Comparison of ENCODE assay signal across 5 worm cellular contexts in genomic region chrV:19635525-19636193, ce11.
TF ChIP-seq lines count a peak whose summit lies in the region.

No protein-coding gene starts in this region.

TF ChIP-seq in whole organism, L3 larva, 47 proteins besides CTCF, POLR2A, EP300 and RAD21:
- TF ChIP-seq ceh-28 (tag; optimal IDR thresholded peaks at IDR 0.05; lab: Kevin White, UChicago) = peak; percentile 98

TF ChIP-seq in whole organism, L4 larva, 104 proteins besides CTCF, POLR2A, EP300 and RAD21:
- TF ChIP-seq ceh-44 (GFP tag; IDR thresholded peaks at IDR 0.05; lab: Robert Waterston, UW) = 0 out of 2 replicates have a peak, but pooled peaks have one; percentile 10
- peak; percentile 95 for TF ChIP-seq ceh-28 (tag; optimal IDR thresholded peaks at IDR 0.05; lab: Kevin White, UChicago)

TF ChIP-seq in whole organism, late embryonic, 69 proteins besides CTCF, POLR2A, EP300 and RAD21:
- TF ChIP-seq ceh-48 (tag; optimal IDR thresholded peaks at IDR 0.05; lab: Kevin White, UChicago) = peak; percentile 86

TF ChIP-seq in whole organism, midembryonic, 9 proteins besides CTCF, POLR2A, EP300 and RAD21:
- peak; percentile 98 for TF ChIP-seq T22C8.4 (GFP tag; IDR thresholded peaks at IDR 0.05; lab: Robert Waterston, UW)
TF ChIP-seq in whole organism, midembryonic: peak in this region for 1; not testable (repeated sequence) for 8.

TF ChIP-seq in whole organism, mixed stage, embryonic, 35 proteins besides CTCF, POLR2A, EP300 and RAD21:
- TF ChIP-seq drap-1 (GFP tag; optimal IDR thresholded peaks at IDR 0.05; lab: Kevin White, UChicago) = peak; percentile 14
